Worm (Caenorhabditis elegans) whole organism, midembryonic: ENCODE data around the gene rib-1.
A peak's percentile ranks its signal among the peaks of the same experiment; 100 is the strongest.

Experiments used
- T22C8.4 ChIP-seq: fragments of 200-800 bp; sonication (Bioruptor generic); IDR thresholded peaks from 2 replicates; pipeline ENCODE4 v1.3.6; 2022; ENCODE audit warnings: missing genetic modification characterization, missing compliant biosample characterization
- cog-1 ChIP-seq: sonication (generic microtip); optimal IDR thresholded peaks from 2 replicates; lab custom pipeline; 2016; ENCODE audit warnings: missing genetic modification characterization, missing compliant biosample characterization
- flt-1 ChIP-seq: fragments of 200-800 bp; sonication (Bioruptor generic); IDR thresholded peaks from 2 replicates; pipeline ENCODE4 v1.3.6; 2022; ENCODE audit warnings: missing genetic modification characterization, missing compliant biosample characterization
- klf-2 ChIP-seq: fragments of 200-800 bp; sonication (Bioruptor generic); conservative IDR thresholded peaks from 2 replicates; pipeline ENCODE4 v1.3.6; 2022; ENCODE audit warnings: missing genetic modification reagents, missing genetic modification characterization, missing compliant biosample characterization
- med-1 ChIP-seq: sonication (generic microtip); optimal IDR thresholded peaks from 2 replicates; lab custom pipeline; 2017; ENCODE audit warnings: missing genetic modification characterization, mild to moderate bottlenecking, missing compliant biosample characterization, antibody characterized with exemption, missing genetic modification reagents; ENCODE audit not compliant: insufficient read depth
- ref-1 ChIP-seq: fragments of 200-800 bp; sonication (Bioruptor generic); conservative IDR thresholded peaks from 2 replicates; pipeline ENCODE4 v1.3.6; 2022; ENCODE audit warnings: missing genetic modification reagents, missing genetic modification characterization, missing compliant biosample characterization
- tab-1 ChIP-seq: fragments of 200-800 bp; sonication (Bioruptor generic); IDR thresholded peaks from 2 replicates; pipeline ENCODE4 v1.3.6; 2022; ENCODE audit warnings: missing genetic modification characterization, missing compliant biosample characterization
- ztf-23 ChIP-seq: fragments of 200-800 bp; sonication (Bioruptor generic); IDR thresholded peaks from 2 replicates; pipeline ENCODE4 v1.3.6; 2022; ENCODE audit warnings: missing genetic modification reagents, missing genetic modification characterization, missing compliant biosample characterization
- ztf-29 ChIP-seq: fragments of 200-800 bp; sonication (Bioruptor generic); IDR thresholded peaks from 2 replicates; pipeline ENCODE4 v1.3.6; 2022; ENCODE audit warnings: missing genetic modification reagents, missing genetic modification characterization, missing compliant biosample characterization

Gene rib-1

ce11 chrIV:11571374-11571839 lies 7.2 kb upstream of the rib-1 start:
- no peak for TF ChIP-seq ztf-23 (GFP tag; lab: Robert Waterston, UW)
- no peak for TF ChIP-seq med-1
- TF ChIP-seq T22C8.4 (GFP tag; lab: Robert Waterston, UW), result no peak
- TF ChIP-seq ref-1 (GFP tag; lab: Robert Waterston, UW), result no peak

ce11 chrIV:11572524-11572923 lies 6.1 kb upstream of the rib-1 start:
- TF ChIP-seq klf-2 (GFP tag; lab: Robert Waterston, UW) (no peak), ztf-29 (no peak), cog-1 (no peak), med-1 (no peak), ref-1 (GFP tag; lab: Robert Waterston, UW) (no peak), T22C8.4 (GFP tag; lab: Robert Waterston, UW) (no peak), tab-1 (no peak), ztf-23 (GFP tag; lab: Robert Waterston, UW) (no peak), flt-1 (GFP tag; lab: Robert Waterston, UW) (no peak)

DNA sequence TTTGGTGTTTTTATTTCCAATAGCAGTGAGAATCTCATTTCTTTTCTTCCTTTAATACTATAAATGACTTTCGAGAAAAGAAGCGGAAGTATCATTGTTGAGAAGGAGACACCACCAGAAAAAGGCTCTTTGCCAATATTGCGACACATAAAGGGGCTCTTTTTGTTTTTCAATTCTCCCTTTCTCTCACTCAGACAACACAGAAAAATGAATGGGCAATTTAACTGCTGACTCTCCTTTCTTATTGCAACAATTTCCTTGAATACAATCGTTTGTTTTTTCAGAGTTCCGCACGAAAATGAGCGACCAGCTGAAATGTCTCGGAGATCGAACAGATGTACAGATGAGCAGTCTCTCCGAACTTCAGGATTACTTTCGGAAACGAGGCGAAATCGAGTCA lies 4.3 kb upstream of the rib-1 start:
- TF ChIP-seq flt-1 (GFP tag; lab: Robert Waterston, UW), result no peak
- no peak for TF ChIP-seq ref-1 (GFP tag; lab: Robert Waterston, UW)
- TF ChIP-seq klf-2 (GFP tag; lab: Robert Waterston, UW), result no peak
- TF ChIP-seq ztf-29, result no peak
- no peak for TF ChIP-seq ztf-23 (GFP tag; lab: Robert Waterston, UW)
- no peak for TF ChIP-seq T22C8.4 (GFP tag; lab: Robert Waterston, UW)
- TF ChIP-seq cog-1, result no peak
- no peak for TF ChIP-seq tab-1
- TF ChIP-seq med-1, result no peak

- no peak for TF ChIP-seq ref-1 (GFP tag; lab: Robert Waterston, UW)
- peak; percentile 58; the same call in 1 of the 2 replicates for TF ChIP-seq tab-1
- no peak for TF ChIP-seq ztf-23 (GFP tag; lab: Robert Waterston, UW)
- TF ChIP-seq ztf-29, result no peak
- TF ChIP-seq klf-2 (GFP tag; lab: Robert Waterston, UW), result no peak
- TF ChIP-seq flt-1 (GFP tag; lab: Robert Waterston, UW), result peak; percentile 50; the same call in 1 of the 2 replicates
- TF ChIP-seq med-1, result no peak
- TF ChIP-seq cog-1, result no peak
- TF ChIP-seq T22C8.4 (GFP tag; lab: Robert Waterston, UW), result no peak
These were observed 4.0 kb downstream of the rib-1 start for ce11 chrIV:11582450-11583166.

- TF ChIP-seq ref-1 (GFP tag; lab: Robert Waterston, UW), result no peak
- no peak for TF ChIP-seq flt-1 (GFP tag; lab: Robert Waterston, UW)
- TF ChIP-seq ztf-29, result no peak
- no peak for TF ChIP-seq ztf-23 (GFP tag; lab: Robert Waterston, UW)
- no peak for TF ChIP-seq med-1
- 0 out of 2 replicates have a peak, but pooled peaks have one; percentile 35 for TF ChIP-seq tab-1
These were observed 5.3 kb downstream of the rib-1 start, which contains the start of gene F12F6.1 for ce11 chrIV:11583906-11584378. F12F6.1 (plus strand) TSS chrIV:11583956.

DNA sequence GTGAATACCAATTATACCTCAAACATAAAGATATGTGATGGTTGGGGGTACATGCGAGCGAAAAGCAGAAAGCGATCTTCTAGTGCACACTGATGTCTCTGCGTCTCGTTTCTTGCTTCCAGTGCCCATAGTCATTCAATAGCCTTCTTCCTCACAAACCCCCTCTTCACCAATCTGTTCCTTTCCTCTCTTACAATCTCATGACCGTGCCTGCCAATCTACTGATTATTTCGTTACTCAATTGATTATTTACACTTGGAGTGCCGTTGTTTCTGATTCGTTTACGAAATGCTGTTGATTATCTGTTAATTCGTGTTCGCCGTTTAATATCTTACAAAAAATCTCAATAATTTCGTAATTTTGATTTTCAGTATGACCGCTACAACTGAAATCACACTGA lies 6.3 kb downstream of the rib-1 start:
- TF ChIP-seq ztf-29, result no peak
- no peak for TF ChIP-seq tab-1
- no peak for TF ChIP-seq ref-1 (GFP tag; lab: Robert Waterston, UW)
- no peak for TF ChIP-seq klf-2 (GFP tag; lab: Robert Waterston, UW)
- no peak for TF ChIP-seq med-1
- no peak for TF ChIP-seq ztf-23 (GFP tag; lab: Robert Waterston, UW)
- TF ChIP-seq cog-1, result no peak
- TF ChIP-seq flt-1 (GFP tag; lab: Robert Waterston, UW), result no peak
- TF ChIP-seq T22C8.4 (GFP tag; lab: Robert Waterston, UW), result no peak

DNA sequence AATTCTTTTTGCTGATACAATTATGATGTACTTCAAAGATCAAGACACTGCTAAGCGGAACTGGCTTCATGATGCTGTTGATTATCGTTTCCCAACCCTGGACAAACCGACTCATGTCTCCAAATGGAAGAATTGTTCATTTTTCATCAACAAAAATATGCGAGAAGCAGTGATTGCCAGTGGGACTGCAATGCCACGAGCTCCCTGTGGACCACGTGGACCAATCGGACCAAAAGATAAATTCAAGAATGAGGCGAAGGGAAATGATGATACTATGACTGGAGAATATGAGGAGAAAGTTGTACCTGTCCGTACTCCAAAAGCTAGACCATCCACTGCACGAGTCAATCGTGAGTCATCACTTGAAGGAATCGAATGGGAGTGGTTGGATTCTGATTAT lies 7.9 kb downstream of the rib-1 start:
- no peak for TF ChIP-seq ztf-29
- no peak for TF ChIP-seq T22C8.4 (GFP tag; lab: Robert Waterston, UW)
- no peak for TF ChIP-seq ztf-23 (GFP tag; lab: Robert Waterston, UW)
- TF ChIP-seq cog-1, result no peak
- no peak for TF ChIP-seq med-1
- no peak for TF ChIP-seq klf-2 (GFP tag; lab: Robert Waterston, UW)
- no peak for TF ChIP-seq ref-1 (GFP tag; lab: Robert Waterston, UW)
- no peak for TF ChIP-seq tab-1
- no peak for TF ChIP-seq flt-1 (GFP tag; lab: Robert Waterston, UW)

DNA sequence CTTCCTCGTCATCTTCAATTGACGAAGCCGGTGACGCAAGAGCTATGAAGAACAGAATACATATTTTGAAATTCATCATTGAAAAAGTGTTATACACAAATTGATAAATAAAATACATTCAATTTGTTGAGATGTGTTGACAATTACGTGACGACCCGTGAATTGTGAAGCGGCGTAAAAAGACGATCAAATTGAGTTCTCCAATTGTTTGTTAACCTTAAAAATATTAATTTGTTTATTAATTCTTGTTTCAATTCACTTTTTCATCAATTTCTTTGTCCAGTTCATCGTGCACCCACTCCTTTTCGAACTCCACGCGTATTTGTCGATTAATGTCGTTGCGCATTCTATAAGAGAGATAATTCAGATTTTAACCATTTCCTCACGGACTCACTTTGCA lies 13.6 kb downstream of the rib-1 start, which contains the start of gene spe-36:
spe-36 (minus strand) TSS at position 101 of the 400 bp plus-strand sequence.
- TF ChIP-seq ztf-23 (GFP tag; lab: Robert Waterston, UW) (no peak), klf-2 (GFP tag; lab: Robert Waterston, UW) (no peak), tab-1 (no peak), cog-1 (no peak), ztf-29 (no peak), flt-1 (GFP tag; lab: Robert Waterston, UW) (no peak), T22C8.4 (GFP tag; lab: Robert Waterston, UW) (no peak), ref-1 (GFP tag; lab: Robert Waterston, UW) (no peak), med-1 (no peak)

DNA sequence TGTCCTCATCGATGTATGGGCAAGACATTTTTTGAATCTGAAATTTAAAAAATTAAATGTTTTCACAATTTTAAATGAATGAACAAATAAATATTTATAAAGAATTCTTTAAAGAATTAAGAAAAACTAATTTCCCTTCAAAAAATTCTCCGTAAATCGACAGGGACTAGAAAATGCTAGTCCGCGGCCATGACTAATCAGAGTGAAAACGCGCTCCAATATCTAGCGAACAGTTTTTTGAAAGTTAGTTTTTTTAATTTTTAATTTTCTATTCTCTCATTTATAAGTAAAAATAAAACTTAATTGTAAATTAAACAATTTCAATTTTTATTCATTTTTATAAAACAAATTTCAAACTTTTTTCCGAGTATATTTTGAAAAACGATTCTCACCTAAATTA lies 14.2 kb downstream of the rib-1 start:
- TF ChIP-seq cog-1 (no peak), flt-1 (GFP tag; lab: Robert Waterston, UW) (peak; percentile 72; the same call in 1 of the 2 replicates), klf-2 (GFP tag; lab: Robert Waterston, UW) (0 out of 2 replicates have a peak, but pooled peaks have one; percentile 18), ztf-23 (GFP tag; lab: Robert Waterston, UW) (no peak)
